Worm (Caenorhabditis elegans) whole organism, L3 larva: ENCODE results near the gene frpr-6.

Experiments
- ceh-9 ChIP-seq: sonication (generic microtip); optimal IDR thresholded peaks from 2 replicates; lab custom pipeline; 2018; ENCODE audit warnings: missing biosample characterization, missing genetic modification characterization
- elt-3 ChIP-seq, 3 experiments: fragments of 150-350 bp in 1 of 3; sonication (generic microtip) in 2 of 3; optimal IDR thresholded peaks; 2 replicates in 2 of 3; 4 replicates in 1 of 3; lab custom pipeline; 2014 to 2017; ENCODE audit warnings: missing biosample characterization in 3 of 3, missing genetic modification characterization in 3 of 3
- nhr-11 ChIP-seq: fragments of 150-350 bp; optimal IDR thresholded peaks from 2 replicates; lab custom pipeline; 2014; ENCODE audit warnings: missing biosample characterization, missing genetic modification characterization
- nhr-77 ChIP-seq: fragments of 150-350 bp; optimal IDR thresholded peaks from 2 replicates; lab custom pipeline; 2014; ENCODE audit warnings: missing biosample characterization, missing genetic modification characterization
- ztf-11 ChIP-seq: fragments of 150-350 bp; optimal IDR thresholded peaks from 2 replicates; lab custom pipeline; 2014; ENCODE audit warnings: missing biosample characterization, missing genetic modification characterization

ce11 chrV:9132043-9132442 is 31.1 kb upstream of the frpr-6 start, which contains the start of gene F21C10.1:
- no peak for TF ChIP-seq ztf-11 (tag; lab: Kevin White, UChicago)
- TF ChIP-seq elt-3 (tag; optimal IDR thresholded peaks at IDR 0.05; lab: Kevin White, UChicago) = no peak
- no peak for TF ChIP-seq nhr-77 (tag; lab: Kevin White, UChicago)
- TF ChIP-seq ceh-9 (tag; lab: Kevin White, UChicago) = no peak
- TF ChIP-seq nhr-11 (tag; lab: Kevin White, UChicago) = no peak
